Worm (Caenorhabditis elegans) whole organism, L4/young adult: ENCODE measurements around the gene Y113G7B.12.

Source experiments
- W03F9.2 ChIP-seq: fragments of 150-350 bp; optimal IDR thresholded peaks from 2 replicates; lab custom pipeline; 2014; ENCODE audit warnings: missing biosample characterization, missing genetic modification characterization
- dao-5 ChIP-seq: sonication (generic microtip); optimal IDR thresholded peaks from 2 replicates; lab custom pipeline; 2016; ENCODE audit warnings: missing genotype, missing genetic modification characterization, moderate library complexity, missing compliant biosample characterization
- him-1 ChIP-seq: sonication (generic microtip); optimal IDR thresholded peaks from 2 replicates; lab custom pipeline; 2016; ENCODE audit warnings: missing genotype, missing genetic modification reagents, missing genetic modification characterization, missing compliant biosample characterization

Gene Y113G7B.12

ce11 chrV:20212584-20212983, at the start of gene Y113G7B.12:
TSS of gene Y113G7B.12 (minus strand) at chrV:20212684.
- TF ChIP-seq him-1 (tag; lab: Kevin White, UChicago) (no peak), dao-5 (tag; lab: Kevin White, UChicago) (no peak), W03F9.2 (tag; lab: Kevin White, UChicago) (no peak)

ce11 chrV:20249438-20250120, 37.1 kb upstream of the Y113G7B.12 start, which contains the start of gene swsn-1:
TSS of gene swsn-1 (minus strand) at chrV:20249488.
- TF ChIP-seq him-1 (tag; lab: Kevin White, UChicago), result no peak
- no peak for TF ChIP-seq dao-5 (tag; lab: Kevin White, UChicago)
- no peak for TF ChIP-seq W03F9.2 (tag; lab: Kevin White, UChicago)

- TF ChIP-seq him-1 (tag; lab: Kevin White, UChicago) (no peak), W03F9.2 (tag; lab: Kevin White, UChicago) (no peak), dao-5 (tag; lab: Kevin White, UChicago) (no peak)
Observed at ce11 chrV:20241243-20241862, 28.9 kb upstream of the Y113G7B.12 start.

- TF ChIP-seq W03F9.2 (tag; lab: Kevin White, UChicago), result no peak
- TF ChIP-seq dao-5 (tag; lab: Kevin White, UChicago), result no peak
Observed at ce11 chrV:20237429-20237828, 24.9 kb upstream of the Y113G7B.12 start, which contains the start of gene sld-5. TSS of gene sld-5 (minus strand) at chrV:20237745.

DNA sequence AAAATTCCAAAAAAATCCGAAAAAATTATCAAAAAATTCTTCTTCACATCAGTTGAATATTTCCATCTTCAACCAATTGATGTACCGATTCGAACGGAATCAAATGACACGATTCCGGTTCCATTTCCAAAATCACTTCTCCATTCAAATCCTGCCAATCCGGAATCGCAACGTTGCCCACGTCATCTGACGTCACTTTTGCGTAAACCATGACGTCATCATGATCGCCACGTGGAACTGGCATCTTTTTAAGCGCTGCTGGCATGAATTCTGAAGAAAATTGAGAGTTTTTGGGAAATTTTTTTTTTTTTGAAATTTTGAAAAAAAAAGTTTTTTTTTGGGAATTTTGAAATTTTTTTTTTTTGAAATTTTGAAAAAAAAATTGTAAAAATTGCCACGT, 22.7 kb upstream of the Y113G7B.12 start:
- TF ChIP-seq dao-5 (tag; lab: Kevin White, UChicago) (no peak), him-1 (tag; lab: Kevin White, UChicago) (no peak), W03F9.2 (tag; lab: Kevin White, UChicago) (no peak)

ce11 chrV:20234439-20234838, 22.0 kb upstream of the Y113G7B.12 start:
- no peak for TF ChIP-seq W03F9.2 (tag; lab: Kevin White, UChicago)

DNA sequence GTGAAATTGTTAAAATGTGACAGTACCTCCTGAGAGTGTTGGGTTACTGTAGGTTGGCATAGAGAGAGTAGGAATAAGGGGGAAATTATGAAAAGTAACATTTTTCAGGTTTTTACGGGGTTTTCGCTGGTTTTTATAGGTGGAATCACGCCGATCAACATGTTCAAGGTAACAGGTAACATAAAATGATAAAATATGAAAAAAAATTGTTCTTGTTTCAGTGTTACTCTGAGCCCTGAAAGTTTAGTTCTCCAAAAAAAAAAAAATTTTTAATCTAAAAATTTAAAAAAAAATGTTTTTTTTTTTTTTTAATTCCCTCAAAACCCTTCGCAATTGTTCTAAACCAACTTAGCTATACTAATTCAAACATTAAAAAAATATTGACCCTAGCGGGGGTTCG, 21.3 kb upstream of the Y113G7B.12 start, which contains the start of gene Y113G7B.15:
Gene Y113G7B.15 (minus strand): TSS at position 101 of the 400 bp plus-strand sequence.
- no peak for TF ChIP-seq him-1 (tag; lab: Kevin White, UChicago)
- TF ChIP-seq dao-5 (tag; lab: Kevin White, UChicago), result no peak
- TF ChIP-seq W03F9.2 (tag; lab: Kevin White, UChicago), result no peak

- TF ChIP-seq W03F9.2 (tag; lab: Kevin White, UChicago) (no peak), him-1 (tag; lab: Kevin White, UChicago) (no peak), dao-5 (tag; lab: Kevin White, UChicago) (no peak)
Observed at ce11 chrV:20225312-20225711, 12.8 kb upstream of the Y113G7B.12 start.

ce11 chrV:20223725-20224124, 11.2 kb upstream of the Y113G7B.12 start:
- TF ChIP-seq W03F9.2 (tag; lab: Kevin White, UChicago) (no peak), him-1 (tag; lab: Kevin White, UChicago) (no peak), dao-5 (tag; lab: Kevin White, UChicago) (no peak)

ce11 chrV:20220604-20221003, 8.1 kb upstream of the Y113G7B.12 start:
- TF ChIP-seq him-1 (tag; lab: Kevin White, UChicago) (no peak), dao-5 (tag; lab: Kevin White, UChicago) (no peak), W03F9.2 (tag; lab: Kevin White, UChicago) (no peak)

DNA sequence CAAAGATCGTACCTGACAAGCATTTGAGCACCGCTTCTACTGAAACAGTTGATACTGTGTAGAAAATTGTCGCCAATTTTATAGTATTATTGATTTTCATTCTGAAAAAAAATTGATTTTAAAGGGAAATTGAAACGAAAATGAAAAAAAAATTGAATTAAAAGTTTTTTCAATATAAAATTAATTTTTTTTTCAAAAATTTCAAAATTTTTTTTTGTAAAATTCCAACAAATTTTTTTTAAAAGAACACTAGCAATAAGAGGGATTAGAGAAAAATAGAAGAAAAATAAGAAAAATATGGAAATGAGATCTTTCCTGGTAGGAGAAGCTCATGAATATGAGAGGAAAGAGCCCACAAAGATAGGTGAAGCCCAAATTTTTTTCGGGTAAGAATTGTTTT, 2.7 kb upstream of the Y113G7B.12 start, which contains the start of gene Y113G7B.11:
Gene Y113G7B.11 (minus strand): TSS at position 101 of the 400 bp plus-strand sequence.
- no peak for TF ChIP-seq W03F9.2 (tag; lab: Kevin White, UChicago)
- TF ChIP-seq him-1 (tag; lab: Kevin White, UChicago), result no peak
- TF ChIP-seq dao-5 (tag; lab: Kevin White, UChicago), result no peak

DNA sequence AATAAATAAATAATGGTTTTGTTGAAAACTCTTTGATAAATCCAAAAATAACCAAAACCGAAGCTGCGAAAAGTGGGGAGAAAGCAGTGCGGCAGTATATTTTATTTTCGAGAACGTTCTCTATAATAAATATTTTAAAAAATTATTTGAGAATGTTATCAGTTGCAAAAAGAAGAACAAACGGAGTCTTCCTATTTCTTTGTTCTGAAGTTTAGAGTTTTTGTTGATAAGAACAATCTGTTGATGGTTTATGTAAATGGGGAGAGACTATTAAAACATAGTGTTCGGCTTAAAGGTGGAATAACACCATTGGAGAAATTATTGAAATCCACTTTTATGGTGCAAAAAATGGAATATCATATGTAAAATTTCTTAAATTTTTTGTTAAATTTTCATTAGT, 613 bp upstream of the Y113G7B.12 start:
- TF ChIP-seq him-1 (tag; lab: Kevin White, UChicago) (no peak), W03F9.2 (tag; lab: Kevin White, UChicago) (no peak), dao-5 (tag; lab: Kevin White, UChicago) (no peak)

DNA sequence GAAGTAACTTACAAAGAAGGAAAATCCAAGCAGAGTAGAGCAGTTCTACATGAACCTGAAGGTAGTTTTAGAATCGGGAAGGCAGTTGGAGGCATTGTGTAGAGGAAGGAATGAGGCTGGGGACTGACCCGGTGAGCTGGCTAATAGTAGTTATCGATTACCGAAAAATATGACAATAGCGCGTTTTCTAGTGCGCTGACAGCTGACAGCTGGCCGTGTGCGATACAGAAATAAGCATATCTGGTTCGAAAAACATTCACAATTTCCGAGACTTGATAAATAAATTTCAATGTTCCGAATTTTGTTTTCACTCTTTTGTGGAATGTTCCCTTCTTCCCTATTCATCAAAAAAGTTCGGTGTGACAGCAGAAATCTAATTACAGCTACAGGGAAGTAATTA, 6.4 kb downstream of the Y113G7B.12 start, which contains the start of the genes fbxb-59 and srbc-34:
Gene fbxb-59 (minus strand): TSS at position 101 of the 400 bp plus-strand sequence.
Gene srbc-34 (plus strand): TSS at position 233 of the 400 bp plus-strand sequence.
- TF ChIP-seq W03F9.2 (tag; lab: Kevin White, UChicago) (no peak), dao-5 (tag; lab: Kevin White, UChicago) (no peak), him-1 (tag; lab: Kevin White, UChicago) (no peak)
